Worm (Caenorhabditis elegans) whole organism, L1 larva: ENCODE data around the gene mboa-4.

ENCODE experiments used
- C04F5.9 ChIP-seq: sonication (generic microtip); optimal IDR thresholded peaks from 2 replicates; lab custom pipeline; 2016; ENCODE audit warnings: missing genetic modification characterization, missing compliant biosample characterization
- F16B12.6 ChIP-seq: fragments of 150-350 bp; optimal IDR thresholded peaks from 2 replicates; lab custom pipeline; 2014; ENCODE audit warnings: missing biosample characterization, missing genetic modification characterization
- alr-1 ChIP-seq: fragments of 200-800 bp; sonication (Bioruptor generic); optimal IDR thresholded peaks from 2 replicates; lab custom pipeline; 2018; ENCODE audit warnings: borderline replicate concordance, mild to moderate bottlenecking, missing genetic modification characterization, missing compliant biosample characterization
- aly-2 ChIP-seq: fragments of 150-350 bp; optimal IDR thresholded peaks from 2 replicates; lab custom pipeline; 2014; ENCODE audit warnings: missing biosample characterization, missing genetic modification characterization
- ceh-8 ChIP-seq: fragments of 200-800 bp; sonication (Bioruptor generic); optimal IDR thresholded peaks from 2 replicates; lab custom pipeline; 2018; ENCODE audit warnings: mild to moderate bottlenecking, missing genetic modification characterization, moderate library complexity, missing compliant biosample characterization
- ceh-82 ChIP-seq, 3 experiments: fragments of 150-350 bp in 1 of 3; sonication (generic microtip) in 2 of 3; optimal IDR thresholded peaks; 2 replicates each; lab custom pipeline; 2014 to 2017; ENCODE audit warnings: missing biosample characterization in 3 of 3, missing genetic modification characterization in 3 of 3
- ces-1 ChIP-seq: fragments of 150-350 bp; optimal IDR thresholded peaks from 2 replicates; lab custom pipeline; 2014; ENCODE audit warnings: missing biosample characterization, missing genetic modification reagents, missing genetic modification characterization
- dpl-1 ChIP-seq, 3 experiments: fragments of 150-350 bp in 2 of 3; sonication (generic microtip) in 1 of 3; optimal IDR thresholded peaks; 2 replicates each; lab custom pipeline; 2014 to 2017; ENCODE audit warnings: missing biosample characterization in 3 of 3, missing genetic modification characterization in 3 of 3, missing genetic modification reagents in 3 of 3
- dsc-1 ChIP-seq: sonication (generic microtip); optimal IDR thresholded peaks from 2 replicates; lab custom pipeline; 2016; ENCODE audit warnings: mild to moderate bottlenecking, missing genetic modification characterization, missing compliant biosample characterization
- efl-1 ChIP-seq, 4 experiments: fragments of 150-350 bp; optimal IDR thresholded peaks in 3 of 4; peaks in 1 of 4; 1 replicate in 1 of 4; 2 replicates in 3 of 4; lab custom pipeline; 2014; ENCODE audit warnings: missing biosample characterization in 2 of 4, missing genetic modification characterization in 2 of 4, missing genetic modification reagents in 2 of 4
- efl-3 ChIP-seq: fragments of 200-800 bp; sonication (Bioruptor generic); optimal IDR thresholded peaks from 2 replicates; lab custom pipeline; 2018; ENCODE audit warnings: mild to moderate bottlenecking, missing genetic modification characterization, missing compliant biosample characterization
- egl-13 ChIP-seq: sonication (generic microtip); optimal IDR thresholded peaks from 2 replicates; lab custom pipeline; 2016; ENCODE audit warnings: missing genotype, missing genetic modification reagents, missing genetic modification characterization, missing compliant biosample characterization
- egl-27 ChIP-seq, 2 experiments: fragments of 150-350 bp in 1 of 2; sonication (generic microtip); optimal IDR thresholded peaks; 3 replicates each; lab custom pipeline; 2017 to 2018; ENCODE audit warnings: missing biosample characterization in 2 of 2, missing genetic modification characterization in 2 of 2, missing genetic modification reagents in 2 of 2
- elt-2 ChIP-seq: sonication (generic microtip); optimal IDR thresholded peaks from 2 replicates; lab custom pipeline; 2016; ENCODE audit warnings: missing genetic modification characterization, mild to moderate bottlenecking, inconsistent platforms, missing compliant biosample characterization, missing genetic modification reagents
- elt-3 ChIP-seq, 6 experiments: fragments of 150-350 bp in 1 of 6; sonication (generic microtip); optimal IDR thresholded peaks; 2 replicates each; lab custom pipeline; 2017 to 2018; ENCODE audit warnings: missing biosample characterization in 6 of 6, missing genetic modification characterization in 6 of 6, inconsistent platforms in 1 of 6
- hpl-2 ChIP-seq: fragments of 150-350 bp; optimal IDR thresholded peaks from 2 replicates; lab custom pipeline; 2014; ENCODE audit warnings: missing biosample characterization, missing genetic modification reagents, missing genetic modification characterization
- irx-1 ChIP-seq: sonication (generic microtip); optimal IDR thresholded peaks from 2 replicates; lab custom pipeline; 2016; ENCODE audit warnings: missing genetic modification characterization, missing compliant biosample characterization
- jun-1 ChIP-seq: fragments of 150-350 bp; optimal IDR thresholded peaks from 2 replicates; lab custom pipeline; 2014; ENCODE audit warnings: missing biosample characterization, missing genetic modification reagents, missing genetic modification characterization
- lin-14 ChIP-seq: fragments of 200-800 bp; sonication (Bioruptor generic); optimal IDR thresholded peaks from 2 replicates; lab custom pipeline; 2018; ENCODE audit warnings: mild to moderate bottlenecking, missing genetic modification characterization, moderate library complexity, missing compliant biosample characterization
- lin-39 ChIP-seq: fragments of 150-350 bp; optimal IDR thresholded peaks from 2 replicates; lab custom pipeline; 2014; ENCODE audit warnings: missing biosample characterization, missing genetic modification reagents, missing genetic modification characterization
- lsy-2 ChIP-seq, 2 experiments: fragments of 150-350 bp; optimal IDR thresholded peaks; 2 replicates each; lab custom pipeline; 2014; ENCODE audit warnings: missing biosample characterization in 2 of 2, missing genetic modification characterization in 2 of 2
- mab-9 ChIP-seq: fragments of 200-800 bp; sonication (Bioruptor generic); IDR thresholded peaks from 2 replicates; pipeline ENCODE4 v1.3.6; 2022; ENCODE audit warnings: missing genetic modification reagents, missing genetic modification characterization, missing compliant biosample characterization
- nhr-20 ChIP-seq: sonication (generic microtip); optimal IDR thresholded peaks from 2 replicates; lab custom pipeline; 2016; ENCODE audit warnings: mild to moderate bottlenecking, missing genetic modification characterization, missing compliant biosample characterization
- nhr-47 ChIP-seq: sonication (generic microtip); optimal IDR thresholded peaks from 2 replicates; lab custom pipeline; 2016; ENCODE audit warnings: mild to moderate bottlenecking, missing genetic modification characterization, moderate library complexity, missing compliant biosample characterization
- nhr-71 ChIP-seq: sonication (generic microtip); optimal IDR thresholded peaks from 2 replicates; lab custom pipeline; 2016; ENCODE audit warnings: mild to moderate bottlenecking, missing genetic modification characterization, moderate library complexity, missing compliant biosample characterization
- nhr-77 ChIP-seq: fragments of 150-350 bp; optimal IDR thresholded peaks from 2 replicates; lab custom pipeline; 2014; ENCODE audit warnings: missing biosample characterization, missing genetic modification characterization
- nhr-84 ChIP-seq: sonication (generic microtip); optimal IDR thresholded peaks from 2 replicates; lab custom pipeline; 2017; ENCODE audit warnings: missing biosample characterization, missing genetic modification characterization
- nhr-85 ChIP-seq: sonication (generic microtip); peaks from one replicate; lab custom pipeline; 2016; ENCODE audit warnings: missing genetic modification characterization, inconsistent platforms, missing compliant biosample characterization
- nhr-90 ChIP-seq: sonication (generic microtip); optimal IDR thresholded peaks from 2 replicates; lab custom pipeline; 2016; ENCODE audit warnings: mild to moderate bottlenecking, missing genetic modification characterization, missing compliant biosample characterization; ENCODE audit not compliant: poor library complexity
- pax-3 ChIP-seq: fragments of 200-800 bp; sonication (Bioruptor generic); optimal IDR thresholded peaks from 2 replicates; lab custom pipeline; 2018; ENCODE audit warnings: mild to moderate bottlenecking, missing genetic modification characterization, moderate library complexity, missing compliant biosample characterization
- pqm-1 ChIP-seq: sonication (generic microtip); optimal IDR thresholded peaks from 3 replicates; lab custom pipeline; 2017; ENCODE audit warnings: missing biosample characterization, missing genetic modification characterization
- rnt-1 ChIP-seq: sonication (generic microtip); optimal IDR thresholded peaks from 2 replicates; lab custom pipeline; 2016; ENCODE audit warnings: mild to moderate bottlenecking, missing genetic modification characterization, moderate library complexity, missing compliant biosample characterization
- skn-1 ChIP-seq: fragments of 150-350 bp; optimal IDR thresholded peaks from 2 replicates; lab custom pipeline; 2014; ENCODE audit warnings: missing biosample characterization, missing genetic modification characterization
- snu-23 ChIP-seq: sonication (generic microtip); optimal IDR thresholded peaks from 2 replicates; lab custom pipeline; 2016; ENCODE audit warnings: missing genetic modification characterization, missing compliant biosample characterization
- swsn-7 ChIP-seq: sonication (generic microtip); optimal IDR thresholded peaks from 2 replicates; lab custom pipeline; 2016; ENCODE audit warnings: missing genetic modification characterization, missing compliant biosample characterization
- tbx-2 ChIP-seq: sonication (generic microtip); optimal IDR thresholded peaks from 2 replicates; lab custom pipeline; 2016; ENCODE audit warnings: missing genetic modification characterization, missing compliant biosample characterization
- unc-130 ChIP-seq: fragments of 150-350 bp; optimal IDR thresholded peaks from 2 replicates; lab custom pipeline; 2017; ENCODE audit warnings: missing biosample characterization, missing genetic modification characterization, inconsistent platforms
- unc-86 ChIP-seq: sonication (generic microtip); optimal IDR thresholded peaks from 2 replicates; lab custom pipeline; 2016; ENCODE audit warnings: missing genetic modification characterization, missing compliant biosample characterization
- unc-98 ChIP-seq: fragments of 200-800 bp; sonication (Bioruptor generic); IDR thresholded peaks from 2 replicates; pipeline ENCODE4 v1.3.6; 2022; ENCODE audit warnings: missing genetic modification characterization, missing compliant biosample characterization
- vab-15 ChIP-seq: sonication (generic microtip); optimal IDR thresholded peaks from 2 replicates; lab custom pipeline; 2017; ENCODE audit warnings: missing genotype, mild to moderate bottlenecking, missing genetic modification characterization, missing compliant biosample characterization
- xbp-1 ChIP-seq: sonication (generic microtip); optimal IDR thresholded peaks from 2 replicates; lab custom pipeline; 2016; ENCODE audit warnings: missing genetic modification characterization, missing compliant biosample characterization
- zag-1 ChIP-seq: fragments of 150-350 bp; optimal IDR thresholded peaks from 2 replicates; lab custom pipeline; 2014; ENCODE audit warnings: missing biosample characterization, missing genetic modification characterization
- ztf-4 ChIP-seq: fragments of 150-350 bp; optimal IDR thresholded peaks from 2 replicates; lab custom pipeline; 2014; ENCODE audit warnings: missing biosample characterization, missing genetic modification characterization

The mboa-4 gene

DNA sequence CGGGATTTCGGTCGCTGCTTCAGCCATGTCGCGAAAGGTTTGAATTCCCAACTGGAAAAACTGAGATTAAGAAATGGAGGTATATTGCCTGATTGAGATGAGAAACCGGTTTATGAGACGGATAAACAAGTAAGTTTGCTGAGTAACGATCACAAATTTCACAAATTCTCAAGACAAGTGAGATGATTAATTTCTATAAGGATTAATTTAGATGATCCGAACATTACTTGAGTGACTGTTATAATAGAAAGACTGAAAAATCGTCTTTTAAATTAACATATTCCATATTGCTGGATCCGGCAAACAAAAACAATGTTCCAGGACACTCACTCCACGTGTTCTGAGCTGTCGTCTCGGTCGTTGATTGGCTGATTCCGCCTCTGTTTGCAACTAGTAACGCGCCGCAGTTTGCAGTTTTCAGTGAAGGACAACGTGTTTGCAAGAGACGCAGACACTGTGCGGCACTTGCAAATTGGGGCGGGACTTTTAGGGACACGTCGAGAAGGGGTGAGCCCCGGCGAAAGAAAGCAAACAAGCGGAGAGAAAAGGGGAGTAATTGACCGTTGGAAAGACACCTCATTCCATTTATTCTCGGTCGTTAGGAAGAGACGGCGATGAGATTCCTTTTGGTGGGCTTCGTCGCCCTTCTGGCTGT, 40.8 kb downstream of the mboa-4 start, which contains the start of the genes imp-2 and enpl-1 (continued):
- peak; percentile 100 for TF ChIP-seq xbp-1 (tag; lab: Kevin White, UChicago)

ce11 chrIV:11112641-11113040, 47.1 kb downstream of the mboa-4 start, which contains the start of gene clc-9:
TSS of gene clc-9 (plus strand) at chrIV:11112941.
- TF ChIP-seq efl-1 (optimal IDR thresholded peaks at IDR 0.05; lab: Kevin White, UChicago) (no peak), efl-1 (GFP tag; optimal IDR thresholded peaks at IDR 0.05 in 1 of 2; lab: Kevin White, UChicago) (peak in 1 of 2 experiments; percentile 27), vab-15 (tag; lab: Kevin White, UChicago) (no peak)
- TF ChIP-seq, all 84 proteins: peak for 1

DNA sequence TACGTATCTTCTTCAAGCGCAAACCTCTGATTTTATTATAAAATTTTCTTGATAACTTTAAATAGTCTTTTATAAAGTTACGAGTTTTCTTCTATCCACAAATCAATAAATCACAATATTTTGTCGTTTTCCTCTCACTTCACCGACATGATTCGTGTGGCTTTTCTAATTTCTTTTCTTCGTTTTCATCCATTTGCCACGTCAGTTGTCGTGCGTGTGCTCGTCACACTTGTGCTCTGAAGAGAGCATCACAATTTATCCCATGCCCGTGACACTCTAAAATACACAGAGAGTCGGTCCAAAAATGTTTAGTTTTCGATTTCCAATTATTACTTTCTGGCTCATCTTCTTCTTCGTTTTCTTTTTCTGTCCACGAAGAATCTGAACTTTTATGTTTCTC, 47.9 kb downstream of the mboa-4 start:
- TF ChIP-seq efl-3 (no peak), rnt-1 (tag; lab: Kevin White, UChicago) (peak; percentile 62), nhr-20 (no peak), mab-9 (GFP tag; lab: Robert Waterston, UW) (no peak), lsy-2 (tag; optimal IDR thresholded peaks at IDR 0.05; lab: Kevin White, UChicago) (peak in 1 of 2 experiments; percentile 42), ceh-8 (GFP tag; lab: Kevin White, UChicago) (no peak), nhr-71 (tag; lab: Kevin White, UChicago) (peak; percentile 47), unc-130 (peak; percentile 55), lin-14 (GFP tag; lab: Kevin White, UChicago) (peak; percentile 46), ceh-82 (tag; optimal IDR thresholded peaks at IDR 0.05; lab: Kevin White, UChicago) (no peak), egl-27 (tag; optimal IDR thresholded peaks at IDR 0.05; lab: Kevin White, UChicago) (no peak), snu-23 (peak; percentile 17), skn-1 (tag; lab: Kevin White, UChicago) (no peak), swsn-7 (no peak), jun-1 (tag; lab: Kevin White, UChicago) (no peak), dpl-1 (GFP tag; optimal IDR thresholded peaks at IDR 0.05; lab: Kevin White, UChicago) (no peak), nhr-85 (tag; lab: Kevin White, UChicago) (no peak), pqm-1 (tag; lab: Kevin White, UChicago) (no peak), hpl-2 (GFP tag; lab: Kevin White, UChicago) (no peak), elt-2 (tag; lab: Kevin White, UChicago) (no peak), dsc-1 (tag; lab: Kevin White, UChicago) (no peak), xbp-1 (tag; lab: Kevin White, UChicago) (peak; percentile 51), tbx-2 (no peak)

DNA sequence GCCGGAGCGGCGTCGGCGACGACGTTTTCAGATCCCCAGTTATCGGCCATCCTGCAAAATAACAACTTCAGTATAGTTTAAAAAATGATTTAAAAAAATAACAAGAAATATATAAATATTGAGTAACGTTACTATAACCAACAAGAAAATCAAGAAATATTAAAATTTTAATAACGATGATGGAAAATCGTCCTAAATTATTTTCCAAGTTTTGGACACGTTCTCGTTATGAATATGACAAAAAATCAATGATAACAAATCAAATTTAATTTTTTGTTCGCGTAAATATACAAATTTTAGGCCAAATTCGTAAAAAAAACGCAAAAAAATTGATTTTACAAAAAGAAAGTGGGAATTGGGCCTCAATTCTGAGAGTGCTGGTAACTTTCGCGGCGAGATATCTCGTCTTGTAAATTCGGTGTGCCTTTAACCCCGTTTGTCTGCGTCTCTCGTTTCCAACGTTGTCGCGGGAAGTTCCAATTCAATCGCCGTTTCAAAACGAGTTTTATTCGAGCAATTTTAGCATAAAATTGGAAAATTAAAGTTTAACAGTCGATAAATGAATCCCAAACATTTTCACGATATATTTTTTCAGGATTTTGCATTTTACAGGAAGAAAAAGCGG, 48.7 kb downstream of the mboa-4 start, which contains the start of gene rps-5:
Gene rps-5, minus strand, starts transcription at position 51 of the 625 bp plus-strand sequence.
- TF ChIP-seq zag-1 (tag; lab: Kevin White, UChicago) (peak; percentile 42), ces-1 (no peak), unc-130 (peak; percentile 34), nhr-71 (tag; lab: Kevin White, UChicago) (peak; percentile 80), dsc-1 (tag; lab: Kevin White, UChicago) (peak; percentile 37), F16B12.6 (tag; lab: Kevin White, UChicago) (no peak), C04F5.9 (tag; lab: Kevin White, UChicago) (no peak), nhr-85 (tag; lab: Kevin White, UChicago) (peak; percentile 80), egl-27 (tag; optimal IDR thresholded peaks at IDR 0.05; lab: Kevin White, UChicago) (no peak), irx-1 (tag; lab: Kevin White, UChicago) (peak; percentile 20), efl-3 (no peak), unc-98 (GFP tag; lab: Robert Waterston, UW) (no peak), unc-86 (peak; percentile 22), skn-1 (tag; lab: Kevin White, UChicago) (peak; percentile 44), nhr-47 (tag; lab: Kevin White, UChicago) (peak; percentile 70), ztf-4 (tag; lab: Kevin White, UChicago) (no peak), pax-3 (no peak), lin-14 (GFP tag; lab: Kevin White, UChicago) (peak; percentile 65), nhr-90 (tag; lab: Kevin White, UChicago) (peak; percentile 35), nhr-77 (tag; lab: Kevin White, UChicago) (peak; percentile 36), alr-1 (no peak), lin-39 (no peak), egl-13 (no peak), elt-3 (tag; optimal IDR thresholded peaks at IDR 0.05; lab: Kevin White, UChicago) (peak in 1 of 6 experiments; percentile 11), efl-1 (optimal IDR thresholded peaks at IDR 0.05; lab: Kevin White, UChicago) (peak; percentile 79 to 89), efl-1 (GFP tag; optimal IDR thresholded peaks at IDR 0.05 in 1 of 2; lab: Kevin White, UChicago) (peak; percentile 84 to 99), aly-2 (tag; lab: Kevin White, UChicago) (no peak), nhr-84 (no peak)
